Worm (Caenorhabditis elegans) whole organism, L4 larva: ENCODE measurements around the gene C27B7.5.
A peak's percentile ranks its signal among the peaks of the same experiment; 100 is the strongest.

ENCODE experiments used
- D1046.2 ChIP-seq: fragments of 200-800 bp; sonication (Bioruptor generic); IDR thresholded peaks from 2 replicates; pipeline ENCODE4 v1.3.6; 2022; ENCODE audit warnings: missing genetic modification characterization, missing compliant biosample characterization
- F10B5.3 ChIP-seq: sonication (generic microtip); optimal IDR thresholded peaks from 2 replicates; lab custom pipeline; 2016; ENCODE audit warnings: mild to moderate bottlenecking, missing genetic modification characterization, missing compliant biosample characterization
- F37D6.2 ChIP-seq: sonication (generic microtip); optimal IDR thresholded peaks from 2 replicates; lab custom pipeline; 2016; ENCODE audit warnings: mild to moderate bottlenecking, missing genetic modification characterization, missing compliant biosample characterization
- F49E8.2 ChIP-seq: sonication (generic microtip); optimal IDR thresholded peaks from 2 replicates; lab custom pipeline; 2016; ENCODE audit warnings: missing compliant biosample characterization, mild to moderate bottlenecking, missing genetic modification characterization, borderline replicate concordance
- R02D3.7 ChIP-seq: fragments of 150-350 bp; sonication (generic microtip); optimal IDR thresholded peaks from 3 replicates; lab custom pipeline; 2014; ENCODE audit warnings: missing biosample characterization, missing genetic modification characterization
- Y75B8A.6 ChIP-seq: fragments of 200-800 bp; sonication (Bioruptor generic); IDR thresholded peaks from 2 replicates; pipeline ENCODE4 v1.3.6; 2022; ENCODE audit warnings: missing genetic modification reagents, missing genetic modification characterization, missing compliant biosample characterization
- arid-1 ChIP-seq: fragments of 200-800 bp; sonication (Bioruptor generic); conservative IDR thresholded peaks from 2 replicates; pipeline ENCODE4 v1.3.6; 2022; ENCODE audit warnings: missing genetic modification reagents, missing genetic modification characterization, missing compliant biosample characterization
- ceh-28 ChIP-seq: fragments of 150-350 bp; optimal IDR thresholded peaks from 2 replicates; lab custom pipeline; 2014; ENCODE audit warnings: missing biosample characterization, missing genetic modification reagents, missing genetic modification characterization
- daf-12 ChIP-seq: fragments of 150-350 bp; optimal IDR thresholded peaks from 2 replicates; lab custom pipeline; 2014; ENCODE audit warnings: missing biosample characterization, missing genetic modification reagents, missing genetic modification characterization
- daf-19 ChIP-seq: fragments of 200-800 bp; sonication (Bioruptor generic); conservative IDR thresholded peaks from 2 replicates; pipeline ENCODE4 v1.3.6; 2022; ENCODE audit warnings: missing genetic modification characterization, missing compliant biosample characterization
- dmd-6 ChIP-seq: fragments of 200-800 bp; sonication (Bioruptor generic); IDR thresholded peaks from 2 replicates; pipeline ENCODE4 v1.3.6; 2022; ENCODE audit warnings: missing genetic modification reagents, missing genetic modification characterization, missing compliant biosample characterization
- dmd-9 ChIP-seq: fragments of 200-800 bp; sonication (Bioruptor generic); IDR thresholded peaks from 2 replicates; pipeline ENCODE4 v1.3.6; 2022; ENCODE audit warnings: missing genetic modification reagents, missing genetic modification characterization, missing compliant biosample characterization
- dpl-1 ChIP-seq: fragments of 150-350 bp; optimal IDR thresholded peaks from 2 replicates; lab custom pipeline; 2014; ENCODE audit warnings: missing biosample characterization, missing genetic modification reagents, missing genetic modification characterization
- egl-27 ChIP-seq: sonication (generic microtip); optimal IDR thresholded peaks from 3 replicates; lab custom pipeline; 2017; ENCODE audit warnings: missing biosample characterization, missing genetic modification reagents, missing genetic modification characterization
- hlh-11 ChIP-seq: fragments of 200-800 bp; sonication (Bioruptor generic); optimal IDR thresholded peaks from 2 replicates; lab custom pipeline; 2018; ENCODE audit warnings: mild to moderate bottlenecking, missing genetic modification characterization, missing compliant biosample characterization
- hmg-1.1 ChIP-seq: fragments of 200-800 bp; sonication (Bioruptor generic); IDR thresholded peaks from 2 replicates; pipeline ENCODE4 v1.3.6; 2022; ENCODE audit warnings: missing genetic modification reagents, missing genetic modification characterization, missing compliant biosample characterization
- lim-7 ChIP-seq: fragments of 200-800 bp; sonication (Bioruptor generic); IDR thresholded peaks from 2 replicates; pipeline ENCODE4 v1.3.6; 2022; ENCODE audit warnings: missing genetic modification characterization, missing compliant biosample characterization
- lin-1 ChIP-seq: fragments of 200-800 bp; sonication (Bioruptor generic); IDR thresholded peaks from 2 replicates; pipeline ENCODE4 v1.3.6; 2022; ENCODE audit warnings: missing genetic modification reagents, missing genetic modification characterization, missing compliant biosample characterization
- lin-15B ChIP-seq: fragments of 150-350 bp; sonication (generic microtip); optimal IDR thresholded peaks from 3 replicates; lab custom pipeline; 2014; ENCODE audit warnings: missing biosample characterization, missing genetic modification characterization
- lin-38 ChIP-seq: fragments of 200-800 bp; sonication (Bioruptor generic); IDR thresholded peaks from 2 replicates; pipeline ENCODE4 v1.3.6; 2022; ENCODE audit warnings: missing genetic modification reagents, missing genetic modification characterization, missing compliant biosample characterization
- lsy-2 ChIP-seq, 2 experiments: fragments of 150-350 bp in 1 of 2; sonication (generic microtip) in 1 of 2; optimal IDR thresholded peaks; 2 replicates each; lab custom pipeline; 2014 to 2017; ENCODE audit warnings: missing biosample characterization in 2 of 2, missing genetic modification characterization in 2 of 2
- mdl-1 ChIP-seq, 2 experiments: fragments of 150-350 bp in 1 of 2; sonication (generic microtip) in 1 of 2; optimal IDR thresholded peaks; 2 replicates each; lab custom pipeline; 2014 to 2017; ENCODE audit warnings: missing biosample characterization in 2 of 2, missing genetic modification characterization in 2 of 2
- mdt-29 ChIP-seq: fragments of 200-800 bp; sonication (Bioruptor generic); IDR thresholded peaks from 2 replicates; pipeline ENCODE4 v1.3.6; 2022; ENCODE audit warnings: missing genetic modification reagents, missing genetic modification characterization, missing compliant biosample characterization
- mes-2 ChIP-seq: sonication (generic microtip); optimal IDR thresholded peaks from 2 replicates; lab custom pipeline; 2016; ENCODE audit warnings: missing genotype, mild to moderate bottlenecking, missing genetic modification characterization, missing compliant biosample characterization; ENCODE audit not compliant: poor library complexity, severe bottlenecking
- mxl-3 ChIP-seq: fragments of 200-800 bp; sonication (Bioruptor generic); optimal IDR thresholded peaks from 2 replicates; lab custom pipeline; 2018; ENCODE audit warnings: mild to moderate bottlenecking, missing genetic modification characterization, missing compliant biosample characterization
- nhr-102 ChIP-seq: sonication (generic microtip); optimal IDR thresholded peaks from 2 replicates; lab custom pipeline; 2016; ENCODE audit warnings: mild to moderate bottlenecking, missing genetic modification characterization, moderate library complexity, missing compliant biosample characterization
- nhr-11 ChIP-seq: fragments of 150-350 bp; optimal IDR thresholded peaks from 2 replicates; lab custom pipeline; 2014; ENCODE audit warnings: missing biosample characterization, missing genetic modification characterization
- nhr-237 ChIP-seq: sonication (generic microtip); optimal IDR thresholded peaks from 2 replicates; lab custom pipeline; 2017; ENCODE audit warnings: missing biosample characterization, missing genetic modification characterization
- nhr-25 ChIP-seq: sonication (generic microtip); optimal IDR thresholded peaks from 2 replicates; lab custom pipeline; 2017; ENCODE audit warnings: missing genetic modification characterization, mild to moderate bottlenecking, missing compliant biosample characterization, antibody characterized with exemption, moderate library complexity, borderline replicate concordance; ENCODE audit not compliant: insufficient read depth
- nhr-28 ChIP-seq: fragments of 150-350 bp; optimal IDR thresholded peaks from 2 replicates; lab custom pipeline; 2014; ENCODE audit warnings: missing biosample characterization, missing genetic modification characterization
- nhr-42 ChIP-seq: fragments of 200-800 bp; sonication (Bioruptor generic); IDR thresholded peaks from 2 replicates; pipeline ENCODE4 v1.3.6; 2022; ENCODE audit warnings: missing genetic modification characterization, missing compliant biosample characterization
- nhr-76 ChIP-seq: fragments of 150-350 bp; optimal IDR thresholded peaks from 2 replicates; lab custom pipeline; 2014; ENCODE audit warnings: missing biosample characterization, missing genetic modification characterization
- nhr-77 ChIP-seq: fragments of 150-350 bp; optimal IDR thresholded peaks from 2 replicates; lab custom pipeline; 2014; ENCODE audit warnings: missing biosample characterization, missing genetic modification characterization
- pha-4 ChIP-seq, 2 experiments: fragments of 150-350 bp in 1 of 2; fragments of 200-800 bp in 1 of 2; sonication (Bioruptor generic) in 1 of 2; IDR thresholded peaks in 1 of 2; optimal IDR thresholded peaks in 1 of 2; 2 replicates each; pipeline versions ENCODE4 v1.3.6 to Lab custom; 2014 to 2022; ENCODE audit warnings: missing genetic modification characterization in 2 of 2, missing genetic modification reagents in 2 of 2, missing biosample characterization in 1 of 2, missing compliant biosample characterization in 1 of 2
- php-3 ChIP-seq: fragments of 200-800 bp; sonication (Bioruptor generic); IDR thresholded peaks from 2 replicates; pipeline ENCODE4 v1.3.6; 2022; ENCODE audit warnings: missing genetic modification reagents, missing genetic modification characterization, missing compliant biosample characterization
- saeg-2 ChIP-seq: fragments of 200-800 bp; sonication (Bioruptor generic); IDR thresholded peaks from 2 replicates; pipeline ENCODE4 v1.3.6; 2022; ENCODE audit warnings: missing genetic modification reagents, missing genetic modification characterization, missing compliant biosample characterization
- skn-1 ChIP-seq: fragments of 150-350 bp; optimal IDR thresholded peaks from 2 replicates; lab custom pipeline; 2014; ENCODE audit warnings: missing biosample characterization, missing genetic modification characterization
- snpc-1.2 ChIP-seq: fragments of 200-800 bp; sonication (Bioruptor generic); IDR thresholded peaks from 2 replicates; pipeline ENCODE4 v1.3.6; 2022; ENCODE audit warnings: missing genetic modification reagents, missing genetic modification characterization, missing compliant biosample characterization
- unc-130 ChIP-seq: sonication (generic microtip); optimal IDR thresholded peaks from 2 replicates; lab custom pipeline; 2016; ENCODE audit warnings: missing genetic modification reagents, missing genetic modification characterization, missing compliant biosample characterization
- unc-62 ChIP-seq, 3 experiments: fragments of 150-350 bp in 1 of 3; sonication (generic microtip); optimal IDR thresholded peaks in 2 of 3; peaks in 1 of 3; 1 replicate in 1 of 3; 2 replicates in 2 of 3; lab custom pipeline; 2014 to 2017; ENCODE audit warnings: missing biosample characterization in 3 of 3, missing genetic modification characterization in 3 of 3, missing genetic modification reagents in 3 of 3, missing genotype in 1 of 3
- zag-1 ChIP-seq: fragments of 150-350 bp; optimal IDR thresholded peaks from 2 replicates; lab custom pipeline; 2014; ENCODE audit warnings: missing biosample characterization, missing genetic modification characterization
- zip-11 ChIP-seq: fragments of 200-800 bp; sonication (Bioruptor generic); IDR thresholded peaks from 2 replicates; pipeline ENCODE4 v1.3.6; 2022; ENCODE audit warnings: missing genetic modification characterization, missing compliant biosample characterization
- zip-2 ChIP-seq: fragments of 150-350 bp; optimal IDR thresholded peaks from 2 replicates; lab custom pipeline; 2014; ENCODE audit warnings: missing biosample characterization, missing genetic modification characterization
- ztf-11 ChIP-seq: fragments of 150-350 bp; optimal IDR thresholded peaks from 2 replicates; lab custom pipeline; 2014; ENCODE audit warnings: missing biosample characterization, missing genetic modification characterization

Gene C27B7.5

ce11 chrIV:8920284-8920806, 18.9 kb downstream of the C27B7.5 start (continued):
- TF ChIP-seq F37D6.2 (tag; lab: Kevin White, UChicago) (no peak), hlh-11 (peak; percentile 24), lsy-2 (tag; optimal IDR thresholded peaks at IDR 0.05; lab: Kevin White, UChicago) (peak in 1 of 2 experiments; percentile 35)
- TF ChIP-seq, all 104 proteins: peak for 4

DNA sequence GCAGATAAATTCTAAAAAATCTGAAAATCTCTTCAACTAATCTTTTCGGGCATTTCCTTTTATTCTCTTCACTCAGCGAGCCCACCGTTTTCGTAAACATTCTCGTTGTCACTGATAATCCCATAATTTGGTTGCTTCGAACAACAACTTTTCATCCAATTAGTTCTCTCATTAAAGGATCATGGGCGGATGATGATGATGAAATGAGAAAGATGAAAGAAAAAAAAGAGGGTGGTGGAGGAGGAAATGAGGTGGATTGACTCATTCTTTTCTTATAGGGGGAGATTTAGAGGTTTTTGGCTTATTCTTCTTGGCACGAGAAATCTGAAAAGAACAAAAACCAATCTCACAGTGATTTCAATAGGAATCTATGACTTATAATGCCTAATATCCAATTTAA, 19.7 kb downstream of the C27B7.5 start:
- TF ChIP-seq nhr-237 (tag; lab: Kevin White, UChicago), result no peak
- TF ChIP-seq dmd-6 (GFP tag; lab: Robert Waterston, UW), result no peak
- no peak for TF ChIP-seq daf-19 (GFP tag; lab: Robert Waterston, UW)
- no peak for TF ChIP-seq dmd-9 (GFP tag; lab: Robert Waterston, UW)
- TF ChIP-seq Y75B8A.6, result no peak
- no peak for TF ChIP-seq egl-27 (tag; lab: Kevin White, UChicago)
- TF ChIP-seq mdl-1 (tag; optimal IDR thresholded peaks at IDR 0.05; lab: Kevin White, UChicago), result no peak
- no peak for TF ChIP-seq mxl-3
- TF ChIP-seq zip-11 (GFP tag; lab: Robert Waterston, UW), result no peak
- TF ChIP-seq saeg-2 (GFP tag; lab: Robert Waterston, UW), result no peak
- no peak for TF ChIP-seq zag-1 (tag; lab: Kevin White, UChicago)
- no peak for TF ChIP-seq zip-2 (tag; lab: Kevin White, UChicago)
- TF ChIP-seq lin-15B (tag; lab: Kevin White, UChicago), result no peak
- no peak for TF ChIP-seq ceh-28 (tag; lab: Kevin White, UChicago)

DNA sequence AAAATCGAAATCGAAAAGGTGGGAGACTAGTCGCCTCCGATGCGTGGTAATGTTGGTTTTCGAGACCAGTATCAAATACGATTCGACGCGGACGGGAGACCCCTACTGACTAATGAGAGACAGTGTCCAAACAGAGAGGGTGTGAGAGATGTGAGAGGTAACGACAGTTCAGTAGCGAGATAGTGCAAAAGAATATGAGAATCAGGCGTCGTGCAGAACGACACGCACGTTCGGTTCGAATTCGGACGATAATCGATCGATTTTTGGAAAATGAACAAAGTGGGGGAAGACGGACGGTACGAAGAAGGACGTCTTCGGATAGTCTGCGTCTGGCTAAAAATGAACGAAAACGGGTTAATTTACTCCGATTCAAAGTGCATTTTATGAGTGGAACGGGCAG, 20.5 kb downstream of the C27B7.5 start, which contains the start of gene D1046.16:
TSS of gene D1046.16 (plus strand) at position 195 of the 400 bp plus-strand sequence.
- no peak for TF ChIP-seq unc-130 (GFP tag; lab: Kevin White, UChicago)
- no peak for TF ChIP-seq lin-1 (GFP tag; lab: Robert Waterston, UW)
- TF ChIP-seq lin-38, result no peak
- TF ChIP-seq hlh-11, result peak; percentile 39
- TF ChIP-seq nhr-25 (tag; lab: Kevin White, UChicago), result peak; percentile 41
- TF ChIP-seq mdl-1 (tag; optimal IDR thresholded peaks at IDR 0.05; lab: Kevin White, UChicago), result peak in 1 of 2 experiments; percentile 46
- TF ChIP-seq dmd-6 (GFP tag; lab: Robert Waterston, UW), result no peak
- no peak for TF ChIP-seq snpc-1.2 (GFP tag; lab: Robert Waterston, UW)
- no peak for TF ChIP-seq php-3 (GFP tag; lab: Robert Waterston, UW)
- TF ChIP-seq nhr-28 (tag; lab: Kevin White, UChicago), result peak; percentile 58
- no peak for TF ChIP-seq lim-7 (GFP tag; lab: Robert Waterston, UW)
- TF ChIP-seq F49E8.2 (tag; lab: Kevin White, UChicago), result no peak
- no peak for TF ChIP-seq arid-1 (GFP tag; lab: Robert Waterston, UW)
- TF ChIP-seq zip-2 (tag; lab: Kevin White, UChicago), result no peak
- no peak for TF ChIP-seq daf-12 (tag; lab: Kevin White, UChicago)
- peak; percentile 56 for TF ChIP-seq mes-2 (tag; lab: Kevin White, UChicago)
- peak; percentile 2 for TF ChIP-seq nhr-77 (tag; lab: Kevin White, UChicago)
- no peak for TF ChIP-seq R02D3.7 (tag; lab: Kevin White, UChicago)
- TF ChIP-seq nhr-102, result no peak
- TF ChIP-seq zip-11 (GFP tag; lab: Robert Waterston, UW), result no peak
- no peak for TF ChIP-seq dpl-1 (GFP tag; lab: Kevin White, UChicago)
- TF ChIP-seq lsy-2 (tag; optimal IDR thresholded peaks at IDR 0.05; lab: Kevin White, UChicago), result no peak
- TF ChIP-seq mdt-29 (GFP tag; lab: Robert Waterston, UW), result peak; percentile 41; the same call in 1 of the 2 replicates
- TF ChIP-seq skn-1 (tag; lab: Kevin White, UChicago), result no peak
- no peak for TF ChIP-seq nhr-237 (tag; lab: Kevin White, UChicago)
- TF ChIP-seq ceh-28 (tag; lab: Kevin White, UChicago), result peak; percentile 50
- no peak for TF ChIP-seq pha-4 (GFP tag; IDR thresholded peaks at IDR 0.05; lab: Robert Waterston, UW)
- no peak for TF ChIP-seq pha-4 (tag; optimal IDR thresholded peaks at IDR 0.05; lab: Kevin White, UChicago)
- no peak for TF ChIP-seq nhr-76
- TF ChIP-seq F10B5.3 (tag; lab: Kevin White, UChicago), result no peak
- no peak for TF ChIP-seq zag-1 (tag; lab: Kevin White, UChicago)
- no peak for TF ChIP-seq Y75B8A.6
- no peak for TF ChIP-seq nhr-11
- 0 out of 2 replicates have a peak, but pooled peaks have one; percentile 43 for TF ChIP-seq hmg-1.1
- no peak for TF ChIP-seq dmd-9 (GFP tag; lab: Robert Waterston, UW)
- TF ChIP-seq D1046.2 (GFP tag; lab: Robert Waterston, UW), result peak; percentile 82
- TF ChIP-seq unc-62 (GFP tag; optimal IDR thresholded peaks at IDR 0.05 in 1 of 2; lab: Kevin White, UChicago), result peak in 1 of 2 experiments; percentile 15
- TF ChIP-seq unc-62 (tag; optimal IDR thresholded peaks at IDR 0.05; lab: Kevin White, UChicago), result no peak
- no peak for TF ChIP-seq nhr-42 (GFP tag; lab: Robert Waterston, UW)
- no peak for TF ChIP-seq ztf-11 (tag; lab: Kevin White, UChicago)
